Fruit fly (Drosophila melanogaster): ENCODE results near the gene Rpn3.

Rpn3 gene

DNA sequence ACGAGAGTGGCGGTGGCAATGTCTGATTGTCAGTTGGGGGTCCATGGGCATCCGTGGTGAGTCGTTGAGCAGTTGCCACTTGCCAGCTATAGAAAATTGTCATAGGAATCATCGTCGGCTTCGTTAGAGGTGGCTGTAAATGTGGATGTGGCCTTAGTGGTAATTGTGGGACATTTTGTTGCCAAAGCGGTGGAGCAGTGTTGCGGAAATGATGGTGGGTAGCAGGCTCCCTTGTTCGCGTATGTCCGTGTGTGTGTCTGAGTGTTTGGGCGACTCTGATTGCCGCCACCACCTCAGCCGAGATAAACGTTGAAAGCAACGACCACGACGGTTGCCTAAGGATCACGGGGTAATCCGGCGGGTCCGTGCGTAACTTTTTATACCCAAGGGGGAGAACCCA, 34.5 kb upstream of the Rpn3 start:
- TF ChIP-seq Dll (optimal IDR thresholded peaks at IDR 0.05) (no peak), pan (optimal IDR thresholded peaks at IDR 0.05) (no peak), EcR (GFP tag; optimal IDR thresholded peaks at IDR 0.05) (no peak), psq (optimal IDR thresholded peaks at IDR 0.05) (no peak), CG8478 (optimal IDR thresholded peaks at IDR 0.05) (no peak), usp (GFP tag; optimal IDR thresholded peaks at IDR 0.05) (no peak)

DNA sequence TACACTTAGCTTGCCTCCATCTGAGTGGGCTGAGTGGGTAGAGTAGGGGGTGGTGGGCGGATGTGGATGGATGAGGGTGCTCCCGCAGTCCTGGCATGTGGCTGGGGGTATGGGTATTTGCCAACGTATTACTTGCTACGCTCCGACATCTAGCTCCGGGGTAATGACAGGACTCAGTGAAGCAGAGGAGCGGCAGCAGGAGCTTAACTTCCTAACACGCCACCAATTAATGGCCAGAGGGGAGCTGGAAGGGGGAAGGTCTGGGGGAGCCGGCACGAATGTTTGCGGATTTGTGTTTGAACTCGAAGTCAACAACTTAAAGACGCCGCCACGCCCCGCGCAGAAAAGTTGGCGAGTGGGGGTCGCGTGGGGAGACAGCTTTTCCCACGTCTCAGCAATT, 33.3 kb upstream of the Rpn3 start:
- TF ChIP-seq Dll (optimal IDR thresholded peaks at IDR 0.05) (no peak), EcR (GFP tag; optimal IDR thresholded peaks at IDR 0.05) (no peak), psq (optimal IDR thresholded peaks at IDR 0.05) (no peak), usp (GFP tag; optimal IDR thresholded peaks at IDR 0.05) (no peak), pan (optimal IDR thresholded peaks at IDR 0.05) (no peak)

DNA sequence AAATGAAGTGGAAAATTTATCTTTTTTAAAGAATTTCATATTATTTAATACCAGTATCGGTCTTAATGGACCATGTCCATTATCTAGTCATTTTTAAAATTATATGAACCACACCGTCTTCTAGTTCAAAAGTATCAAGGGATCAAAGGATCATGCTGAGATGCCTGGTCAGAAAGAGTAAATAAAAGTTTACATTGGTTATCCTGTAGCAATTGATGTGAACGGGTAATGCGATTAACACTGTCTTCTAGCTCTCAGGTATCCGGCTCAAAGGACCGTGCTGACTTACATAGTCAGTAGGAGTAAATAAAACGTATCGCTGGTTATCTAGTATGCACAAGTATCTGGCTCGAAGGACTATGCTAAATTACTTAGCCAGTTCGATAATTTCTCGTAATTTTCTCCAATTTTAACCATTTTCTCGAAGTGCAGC, 32.4 kb upstream of the Rpn3 start:
- no peak for TF ChIP-seq CG8478 (optimal IDR thresholded peaks at IDR 0.05)
- no peak for TF ChIP-seq usp (GFP tag; optimal IDR thresholded peaks at IDR 0.05)
- TF ChIP-seq Dll (optimal IDR thresholded peaks at IDR 0.05) = no peak
- no peak for TF ChIP-seq psq (optimal IDR thresholded peaks at IDR 0.05)
- TF ChIP-seq EcR (GFP tag; optimal IDR thresholded peaks at IDR 0.05) = no peak
- TF ChIP-seq pan (optimal IDR thresholded peaks at IDR 0.05) = no peak

DNA sequence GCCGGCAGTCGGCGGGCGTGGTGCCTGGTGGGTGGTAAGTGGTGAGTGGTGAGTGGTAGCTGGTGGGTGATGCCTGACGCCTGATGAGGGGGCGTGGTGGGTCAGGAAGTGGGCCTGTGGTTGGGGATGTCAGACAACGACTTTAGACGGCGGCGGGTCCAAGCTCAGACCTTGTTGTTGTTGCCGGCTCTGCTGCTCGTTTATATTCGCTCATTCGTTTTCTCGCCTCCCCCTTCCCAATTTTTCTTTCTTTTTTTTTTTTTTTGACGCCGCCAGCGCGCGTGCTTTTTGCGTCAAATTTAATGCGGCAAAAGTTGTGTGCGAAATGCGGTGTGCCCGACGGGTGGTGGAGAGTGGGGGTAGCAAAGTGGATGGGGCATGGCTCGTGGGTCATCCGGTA, 31.9 kb upstream of the Rpn3 start:
- TF ChIP-seq EcR (GFP tag; optimal IDR thresholded peaks at IDR 0.05) (no peak), pan (optimal IDR thresholded peaks at IDR 0.05) (no peak), usp (GFP tag; optimal IDR thresholded peaks at IDR 0.05) (no peak), psq (optimal IDR thresholded peaks at IDR 0.05) (no peak), Dll (optimal IDR thresholded peaks at IDR 0.05) (no peak), CG8478 (optimal IDR thresholded peaks at IDR 0.05) (no peak)

DNA sequence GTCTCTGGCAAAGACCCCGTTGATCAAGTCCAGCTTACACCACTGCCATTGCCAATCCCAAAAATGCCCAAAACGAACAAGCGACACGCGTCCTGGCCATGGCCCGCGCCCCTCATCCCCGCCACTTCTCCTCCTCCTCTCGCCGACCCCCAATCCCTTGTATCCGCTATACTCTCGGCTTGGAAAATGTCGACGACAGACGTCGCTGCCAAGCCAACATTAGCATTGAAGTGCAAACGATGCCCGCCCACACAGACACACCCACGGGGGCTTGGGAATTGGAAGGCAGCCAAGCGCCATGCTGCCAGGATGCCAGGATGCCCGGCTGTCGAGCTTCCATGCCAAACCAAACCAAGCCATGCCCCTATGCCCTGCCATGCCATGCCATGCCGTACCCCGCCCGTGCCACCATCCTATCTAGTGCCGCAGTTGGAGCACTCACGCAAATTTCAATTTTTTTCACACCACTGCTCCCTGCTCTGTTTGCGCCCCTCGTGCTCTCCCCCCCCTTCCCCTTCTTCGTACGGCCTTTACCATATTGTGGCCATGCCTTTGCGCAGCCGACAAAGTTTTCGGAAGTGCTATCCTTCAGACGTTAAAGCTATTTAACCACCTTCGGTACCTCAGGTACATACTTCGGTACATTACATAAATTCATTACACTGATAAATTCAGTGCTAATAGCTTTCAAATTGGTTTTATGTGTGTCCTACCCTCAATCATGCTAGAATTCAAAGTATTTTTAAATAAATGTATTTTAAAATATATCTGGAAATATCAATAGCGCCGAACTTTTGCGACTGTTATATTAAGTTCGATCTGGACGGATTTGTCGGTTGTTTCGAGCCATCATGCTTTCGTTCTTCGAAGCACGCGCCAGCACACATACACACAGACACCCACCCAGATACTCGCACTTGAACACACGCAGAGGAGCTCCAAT, 30.0 kb upstream of the Rpn3 start:
- TF ChIP-seq pan (optimal IDR thresholded peaks at IDR 0.05) (no peak), Dll (optimal IDR thresholded peaks at IDR 0.05) (no peak), EcR (GFP tag; optimal IDR thresholded peaks at IDR 0.05) (no peak), CG8478 (optimal IDR thresholded peaks at IDR 0.05) (no peak), usp (GFP tag; optimal IDR thresholded peaks at IDR 0.05) (no peak), psq (optimal IDR thresholded peaks at IDR 0.05) (no peak)

DNA sequence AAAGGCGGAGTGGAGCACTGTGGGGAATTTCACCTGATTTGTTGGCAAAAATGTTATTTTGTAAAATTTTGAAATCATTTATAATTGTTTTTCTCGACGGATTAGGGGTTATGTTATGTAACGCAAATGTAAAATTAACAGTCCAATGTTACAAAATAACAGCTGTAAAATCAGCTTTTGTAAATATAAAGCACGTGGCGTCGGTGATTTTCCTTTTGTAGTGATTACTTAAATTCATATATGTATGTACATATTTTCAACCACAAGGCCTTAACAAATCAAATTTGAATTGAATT, 29.4 kb upstream of the Rpn3 start, which contains the start of gene CG15172:
TSS of gene CG15172 (plus strand) at position 197 of the 296 bp plus-strand sequence.
- no peak for TF ChIP-seq psq (optimal IDR thresholded peaks at IDR 0.05)
- TF ChIP-seq pan (optimal IDR thresholded peaks at IDR 0.05) = no peak
- TF ChIP-seq EcR (GFP tag; optimal IDR thresholded peaks at IDR 0.05) = no peak
- no peak for TF ChIP-seq CG8478 (optimal IDR thresholded peaks at IDR 0.05)
- TF ChIP-seq usp (GFP tag; optimal IDR thresholded peaks at IDR 0.05) = no peak

DNA sequence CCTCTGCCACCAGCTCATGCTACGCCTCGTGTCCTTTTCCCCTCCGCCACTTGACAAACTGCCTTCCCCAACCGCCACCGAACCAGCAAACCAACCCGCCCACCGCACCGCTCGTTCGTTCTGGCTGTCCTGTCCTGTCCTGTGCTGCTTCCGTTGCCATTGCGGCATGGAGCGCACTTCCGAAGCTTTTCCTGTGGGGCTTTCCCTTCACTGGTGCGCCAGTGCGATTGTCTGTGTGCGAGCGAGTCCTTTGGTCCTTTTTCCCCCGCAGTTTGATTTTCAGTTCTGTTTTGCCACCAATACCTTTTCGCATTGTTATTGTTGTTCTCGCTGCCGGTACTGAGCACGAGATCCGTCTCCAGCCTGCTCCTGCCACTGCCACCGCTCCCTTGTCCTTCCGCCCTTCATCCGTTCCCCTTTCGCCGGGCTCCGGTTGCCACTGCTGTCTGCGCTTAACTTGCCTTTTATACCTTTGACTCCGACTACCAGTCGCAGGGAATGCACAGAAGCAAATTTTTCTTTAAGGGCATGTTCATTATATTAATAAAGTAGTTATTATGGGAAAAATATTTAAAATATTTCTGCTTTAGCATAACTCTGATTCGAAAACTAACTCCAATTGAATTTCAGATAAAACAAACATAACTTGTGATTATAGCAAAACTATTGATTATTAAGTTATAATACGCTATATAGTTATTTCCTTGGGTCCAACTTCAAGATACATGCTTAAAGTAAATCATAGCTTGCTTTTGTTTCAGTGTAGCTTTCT, 27.4 kb upstream of the Rpn3 start:
- TF ChIP-seq psq (optimal IDR thresholded peaks at IDR 0.05) = no peak
- no peak for TF ChIP-seq pan (optimal IDR thresholded peaks at IDR 0.05)
- TF ChIP-seq usp (GFP tag; optimal IDR thresholded peaks at IDR 0.05) = no peak

DNA sequence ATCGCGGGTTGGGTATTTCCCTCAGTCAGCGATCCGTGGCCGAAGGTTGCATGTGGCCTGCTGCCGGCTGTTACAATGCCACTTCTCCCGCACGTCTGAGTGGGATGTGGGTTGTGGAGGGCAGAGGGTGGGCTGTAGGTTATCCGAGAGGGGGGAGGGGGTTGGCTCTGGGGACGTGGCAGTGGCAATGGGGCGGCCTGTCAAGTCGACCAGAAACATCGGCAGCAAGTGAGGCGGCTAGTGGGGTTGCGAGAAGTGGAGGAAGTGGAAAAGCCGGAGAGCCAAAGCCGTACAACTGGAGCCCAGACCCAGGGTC, 26.9 kb upstream of the Rpn3 start:
- no peak for TF ChIP-seq Dll (optimal IDR thresholded peaks at IDR 0.05)
- no peak for TF ChIP-seq EcR (GFP tag; optimal IDR thresholded peaks at IDR 0.05)
- TF ChIP-seq psq (optimal IDR thresholded peaks at IDR 0.05) = no peak
- TF ChIP-seq CG8478 (optimal IDR thresholded peaks at IDR 0.05) = no peak
- no peak for TF ChIP-seq pan (optimal IDR thresholded peaks at IDR 0.05)
- no peak for TF ChIP-seq usp (GFP tag; optimal IDR thresholded peaks at IDR 0.05)

DNA sequence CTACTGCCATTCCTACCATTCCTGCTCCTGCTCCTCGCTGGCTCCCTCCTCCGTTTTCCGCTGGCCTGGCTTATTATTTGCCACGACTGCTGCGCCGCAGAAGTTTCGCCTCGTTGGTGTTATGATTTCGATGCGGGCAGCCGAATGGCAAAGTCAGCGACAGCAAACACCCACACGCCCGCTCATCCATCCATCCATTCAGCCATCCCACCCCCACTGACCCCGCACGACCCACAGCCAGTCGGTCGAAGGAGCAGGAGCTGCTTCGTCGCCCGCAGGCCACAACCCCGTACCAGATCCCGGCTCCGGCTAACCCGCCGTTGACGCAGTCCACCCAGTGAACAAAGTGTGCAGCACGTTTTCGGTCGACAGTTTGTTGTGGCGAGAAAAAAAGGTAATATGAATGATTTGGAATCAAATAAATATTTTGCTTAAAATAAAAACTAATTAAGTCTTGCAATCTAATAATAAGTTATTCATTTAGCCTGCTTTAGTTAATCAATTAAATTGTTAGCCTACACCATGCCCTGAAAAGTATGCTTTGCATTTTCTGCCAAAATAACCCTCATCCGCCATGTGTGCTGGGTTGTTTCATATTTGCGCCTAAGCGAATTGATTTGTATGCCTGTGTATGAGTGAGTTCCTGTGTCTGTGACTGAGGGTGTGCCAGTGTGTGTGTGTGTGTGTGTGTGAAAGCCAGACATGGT, 24.9 kb upstream of the Rpn3 start:
- TF ChIP-seq Dll (optimal IDR thresholded peaks at IDR 0.05) (no peak), pan (optimal IDR thresholded peaks at IDR 0.05) (no peak), psq (optimal IDR thresholded peaks at IDR 0.05) (no peak), usp (GFP tag; optimal IDR thresholded peaks at IDR 0.05) (no peak), EcR (GFP tag; optimal IDR thresholded peaks at IDR 0.05) (no peak), CG8478 (optimal IDR thresholded peaks at IDR 0.05) (no peak)

DNA sequence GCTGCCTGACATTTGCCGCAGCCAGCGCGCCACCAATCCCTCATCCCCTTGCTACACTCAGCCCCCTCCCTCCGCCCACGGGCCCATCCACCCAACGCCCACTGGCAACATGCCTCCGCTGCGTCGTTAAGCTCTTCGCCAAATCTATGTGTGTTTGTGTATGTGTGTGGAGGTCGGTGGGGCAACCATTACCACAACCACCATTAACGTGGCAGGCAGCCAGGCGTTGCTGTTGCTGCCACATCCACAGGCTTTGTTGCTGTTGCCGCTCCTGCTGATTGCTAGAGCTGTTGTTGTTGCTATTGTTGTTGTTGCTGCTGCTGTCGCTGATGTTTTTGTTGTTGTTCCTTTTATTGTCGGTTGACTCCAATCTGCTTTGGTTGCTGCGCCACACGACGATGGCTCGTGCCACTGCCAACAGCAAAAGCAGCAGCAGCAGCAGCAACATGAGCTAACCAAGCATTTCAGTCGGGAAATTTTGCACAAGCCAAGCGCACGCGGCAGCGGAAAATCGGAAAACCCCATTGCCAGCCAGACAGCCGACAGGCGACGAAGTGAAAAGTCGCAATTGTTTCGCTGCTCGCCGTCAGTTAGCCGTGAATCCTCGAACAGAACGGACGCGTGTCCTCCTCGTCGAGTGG, 24.2 kb upstream of the Rpn3 start, which contains the start of gene Sidpn:
TSS of gene Sidpn (plus strand) at position 465 of the 641 bp plus-strand sequence.
- TF ChIP-seq pan (optimal IDR thresholded peaks at IDR 0.05) (no peak), psq (optimal IDR thresholded peaks at IDR 0.05) (no peak), Dll (optimal IDR thresholded peaks at IDR 0.05) (no peak), usp (GFP tag; optimal IDR thresholded peaks at IDR 0.05) (no peak), EcR (GFP tag; optimal IDR thresholded peaks at IDR 0.05) (no peak), CG8478 (optimal IDR thresholded peaks at IDR 0.05) (no peak)

DNA sequence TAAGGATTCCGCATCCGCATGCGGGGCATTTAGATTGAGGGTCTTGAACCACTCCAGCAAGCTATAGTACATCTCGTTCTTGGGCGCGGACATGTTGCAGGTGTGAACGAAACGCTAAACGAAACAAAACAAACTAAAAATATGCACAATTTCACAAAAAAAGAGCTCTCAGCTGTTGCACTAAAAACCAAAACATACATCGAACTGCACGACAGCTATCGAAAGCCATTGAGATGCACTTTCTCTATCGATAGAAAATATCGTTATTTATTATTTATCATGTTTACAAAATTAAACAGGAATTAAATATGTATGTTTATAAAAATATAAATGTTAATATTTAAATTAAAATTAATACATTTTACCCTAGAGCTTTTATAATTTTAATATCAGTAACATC, 18.3 kb upstream of the Rpn3 start, which contains the start of gene hook:
TSS of gene hook (minus strand) at position 211 of the 400 bp plus-strand sequence.
- TF ChIP-seq pan (optimal IDR thresholded peaks at IDR 0.05) (no peak), Dll (optimal IDR thresholded peaks at IDR 0.05) (no peak), EcR (GFP tag; optimal IDR thresholded peaks at IDR 0.05) (no peak), CG8478 (optimal IDR thresholded peaks at IDR 0.05) (no peak), psq (optimal IDR thresholded peaks at IDR 0.05) (no peak), usp (GFP tag; optimal IDR thresholded peaks at IDR 0.05) (no peak)
